Worm (Caenorhabditis elegans): ENCODE measurements around the gene nhr-53.

- no peak for TF ChIP-seq nhr-76 (tag; optimal IDR thresholded peaks at IDR 0.05)
- no peak for TF ChIP-seq elt-3 (tag; optimal IDR thresholded peaks at IDR 0.05)
- no peak for TF ChIP-seq nhr-11 (tag; optimal IDR thresholded peaks at IDR 0.05)
Measured at ce11 chrV:15698099-15698498, 4.1 kb downstream of the nhr-53 start, which contains the start of gene srx-29.

Measured in whole organism, L3 larva.